Fruit fly (Drosophila melanogaster): ENCODE measurements around the gene CG8100.

- no peak for TF ChIP-seq rn (GFP tag; IDR thresholded peaks at IDR 0.05)
- TF ChIP-seq D1 (tag; optimal IDR thresholded peaks at IDR 0.05), result no peak
- TF ChIP-seq gl (tag; optimal IDR thresholded peaks at IDR 0.05), result no peak
- TF ChIP-seq CG4496 (GFP tag; IDR thresholded peaks at IDR 0.05), result no peak
- no peak for TF ChIP-seq CG34367 (tag; optimal IDR thresholded peaks at IDR 0.05)
- no peak for TF ChIP-seq CG8301 (tag; optimal IDR thresholded peaks at IDR 0.05)
- TF ChIP-seq CG12605 (GFP tag; IDR thresholded peaks at IDR 0.05), result no peak
Observed at dm6 chr3L:14125616-14126015, 42.2 kb downstream of the CG8100 start.

Data from whole organism, pupa.